Fruit fly (Drosophila melanogaster) whole organism, embryonic: Measurements from ENCODE around the gene CG15461.

Source experiments
- Bteb2 ChIP-seq: fragments of 200-800 bp; sonication (Bioruptor generic); optimal IDR thresholded peaks from 2 replicates; lab custom pipeline; 2016; ENCODE audit warnings: missing biosample characterization, missing genetic modification characterization
- CG10654 ChIP-seq: fragments of 200-800 bp; sonication (Bioruptor generic); optimal IDR thresholded peaks from 2 replicates; lab custom pipeline; 2016; ENCODE audit warnings: missing biosample characterization, missing genetic modification characterization
- CG11093 ChIP-seq: fragments of 200-800 bp; sonication (Bioruptor generic); IDR thresholded peaks from 3 replicates; pipeline ENCODE4 v1.3.6; 2022; ENCODE audit warnings: missing biosample characterization, missing genetic modification characterization
- CG11560 ChIP-seq: fragments of 200-800 bp; sonication (Bioruptor generic); IDR thresholded peaks from 3 replicates; pipeline ENCODE4 v1.3.6; 2022; ENCODE audit warnings: missing biosample characterization, missing genetic modification characterization
- CG11696 ChIP-seq: fragments of 200-800 bp; sonication (Bioruptor generic); IDR thresholded peaks from 2 replicates; pipeline ENCODE4 v1.3.6; 2022; ENCODE audit warnings: missing biosample characterization, missing genetic modification characterization
- CG12236 ChIP-seq: fragments of 200-800 bp; sonication (Bioruptor generic); optimal IDR thresholded peaks from 2 replicates; lab custom pipeline; 2016; ENCODE audit warnings: missing biosample characterization, missing genetic modification characterization
- CG13424 ChIP-seq: fragments of 200-800 bp; sonication (Bioruptor generic); optimal IDR thresholded peaks from 2 replicates; lab custom pipeline; 2019; ENCODE audit warnings: missing biosample characterization, mild to moderate bottlenecking, missing genetic modification characterization, moderate library complexity
- CG16779 ChIP-seq: fragments of 200-800 bp; sonication (Bioruptor generic); IDR thresholded peaks from 2 replicates; pipeline ENCODE4 v1.3.6; 2022; ENCODE audit warnings: missing biosample characterization, missing genetic modification characterization
- CG17612 ChIP-seq: fragments of 200-800 bp; sonication (Bioruptor generic); IDR thresholded peaks from 2 replicates; pipeline ENCODE4 v1.3.6; 2022; ENCODE audit warnings: missing biosample characterization, missing genetic modification characterization
- CG18011 ChIP-seq: fragments of 200-800 bp; sonication (Bioruptor generic); optimal IDR thresholded peaks from 2 replicates; lab custom pipeline; 2017; ENCODE audit warnings: missing biosample characterization, missing genetic modification characterization, mild to moderate bottlenecking, moderate library complexity, missing genotype
- CG31388 ChIP-seq: fragments of 200-800 bp; sonication (Bioruptor generic); optimal IDR thresholded peaks from 2 replicates; lab custom pipeline; 2016; ENCODE audit warnings: missing biosample characterization, missing genetic modification characterization
- CG3163 ChIP-seq: fragments of 200-800 bp; sonication (Bioruptor generic); optimal IDR thresholded peaks from 3 replicates; lab custom pipeline; 2016; ENCODE audit warnings: missing biosample characterization, missing genetic modification characterization
- CG3726 ChIP-seq: fragments of 200-800 bp; sonication (Bioruptor generic); IDR thresholded peaks from 3 replicates; pipeline ENCODE4, ENCODE4 v1.3.6; 2022; ENCODE audit warnings: missing biosample characterization, missing genetic modification characterization
- CG6689 ChIP-seq: fragments of 200-800 bp; sonication (Bioruptor generic); IDR thresholded peaks from 2 replicates; pipeline ENCODE4 v1.3.6; 2022; ENCODE audit warnings: missing biosample characterization, missing genetic modification characterization
- CG6791 ChIP-seq: fragments of 200-800 bp; sonication (Bioruptor generic); IDR thresholded peaks from 3 replicates; pipeline ENCODE4 v1.3.6; 2022; ENCODE audit warnings: missing biosample characterization, missing genetic modification characterization; ENCODE audit not compliant: partially characterized antibody
- CG7963 ChIP-seq: fragments of 200-800 bp; sonication (Bioruptor generic); IDR thresholded peaks from 3 replicates; pipeline ENCODE4 v1.3.6; 2022; ENCODE audit warnings: missing biosample characterization, missing genetic modification characterization; ENCODE audit not compliant: partially characterized antibody
- CG8281 ChIP-seq: fragments of 200-800 bp; sonication (Bioruptor generic); optimal IDR thresholded peaks from 2 replicates; lab custom pipeline; 2018; ENCODE audit warnings: missing biosample characterization, mild to moderate bottlenecking, missing genetic modification characterization, moderate library complexity
- CG8290 ChIP-seq, 3 experiments: fragments of 200-800 bp; sonication (Bioruptor generic); optimal IDR thresholded peaks; 2 replicates each; lab custom pipeline; 2016 to 2019; ENCODE audit warnings: missing biosample characterization in 3 of 3, missing genetic modification characterization in 3 of 3, mild to moderate bottlenecking in 2 of 3, moderate library complexity in 1 of 3
- CG8359 ChIP-seq: fragments of 200-800 bp; sonication (Bioruptor generic); optimal IDR thresholded peaks from 2 replicates; lab custom pipeline; 2017; ENCODE audit warnings: missing biosample characterization, mild to moderate bottlenecking, missing genetic modification characterization, borderline replicate concordance
- CG8388 ChIP-seq: fragments of 200-800 bp; sonication (Bioruptor generic); optimal IDR thresholded peaks from 2 replicates; lab custom pipeline; 2019; ENCODE audit warnings: missing biosample characterization, mild to moderate bottlenecking, missing genetic modification characterization, moderate library complexity
- CG9437 ChIP-seq: fragments of 200-800 bp; sonication (Bioruptor generic); optimal IDR thresholded peaks from 2 replicates; lab custom pipeline; 2018; ENCODE audit warnings: missing biosample characterization, mild to moderate bottlenecking, missing genetic modification characterization
- E2f1 ChIP-seq: fragments of 200-800 bp; sonication (Bioruptor generic); IDR thresholded peaks from 2 replicates; pipeline ENCODE4 v1.3.6; 2022; ENCODE audit warnings: missing biosample characterization, missing genetic modification characterization
- ERR ChIP-seq: fragments of 200-800 bp; sonication (Bioruptor generic); optimal IDR thresholded peaks from 2 replicates; lab custom pipeline; 2016; ENCODE audit warnings: missing biosample characterization, missing genetic modification characterization
- Hr3 ChIP-seq: fragments of 200-800 bp; sonication (Bioruptor generic); optimal IDR thresholded peaks from 3 replicates; lab custom pipeline; 2016; ENCODE audit warnings: missing biosample characterization, missing genetic modification characterization
- Kr ChIP-seq: fragments of 200-800 bp; sonication (Bioruptor generic); optimal IDR thresholded peaks from 2 replicates; lab custom pipeline; 2017; ENCODE audit warnings: missing biosample characterization, mild to moderate bottlenecking, missing genetic modification characterization
- Mrtf ChIP-seq: fragments of 200-800 bp; sonication (Bioruptor generic); IDR thresholded peaks from 3 replicates; pipeline ENCODE4 v1.3.6; 2022; ENCODE audit warnings: missing biosample characterization, missing genetic modification characterization
- NK7.1 ChIP-seq: fragments of 200-800 bp; sonication (Bioruptor generic); optimal IDR thresholded peaks from 3 replicates; lab custom pipeline; 2016; ENCODE audit warnings: missing biosample characterization, missing genetic modification characterization
- Nf-YB ChIP-seq: fragments of 200-800 bp; sonication (Bioruptor generic); optimal IDR thresholded peaks from 3 replicates; lab custom pipeline; 2019; ENCODE audit warnings: missing biosample characterization, mild to moderate bottlenecking, missing genetic modification characterization, moderate library complexity
- NfI ChIP-seq: fragments of 200-800 bp; sonication (Bioruptor generic); optimal IDR thresholded peaks from 3 replicates; lab custom pipeline; 2018; ENCODE audit warnings: missing biosample characterization, mild to moderate bottlenecking, missing genetic modification characterization, moderate library complexity
- Optix ChIP-seq: fragments of 200-800 bp; sonication (Bioruptor generic); IDR thresholded peaks from 3 replicates; pipeline ENCODE4 v1.3.6; 2022; ENCODE audit warnings: missing biosample characterization, missing genetic modification characterization
- Six4 ChIP-seq: fragments of 200-800 bp; sonication (Bioruptor generic); optimal IDR thresholded peaks from 2 replicates; lab custom pipeline; 2016; ENCODE audit warnings: missing biosample characterization, missing genetic modification characterization
- Xrp1 ChIP-seq: fragments of 200-800 bp; sonication (Bioruptor generic); IDR thresholded peaks from 2 replicates; pipeline ENCODE4 v1.3.6; 2022; ENCODE audit warnings: missing biosample characterization, missing genetic modification characterization
- bab2 ChIP-seq: fragments of 200-800 bp; sonication (Bioruptor generic); optimal IDR thresholded peaks from 2 replicates; lab custom pipeline; 2016; ENCODE audit warnings: missing biosample characterization, missing genetic modification characterization
- bcd ChIP-seq: fragments of 200-800 bp; sonication (Bioruptor generic); optimal IDR thresholded peaks from 2 replicates; lab custom pipeline; 2017; ENCODE audit warnings: missing biosample characterization, mild to moderate bottlenecking, missing genetic modification characterization
- chif ChIP-seq, 2 experiments: fragments of 200-800 bp; sonication (Bioruptor generic); optimal IDR thresholded peaks; 3 replicates each; lab custom pipeline; 2016; ENCODE audit warnings: missing biosample characterization in 2 of 2, missing genetic modification characterization in 2 of 2
- crol ChIP-seq: fragments of 200-800 bp; sonication (Bioruptor generic); IDR thresholded peaks from 2 replicates; pipeline ENCODE4 v1.3.6; 2022; ENCODE audit warnings: missing biosample characterization, missing genetic modification characterization
- ems ChIP-seq: fragments of 200-800 bp; sonication (Bioruptor generic); optimal IDR thresholded peaks from 3 replicates; lab custom pipeline; 2016; ENCODE audit warnings: missing biosample characterization, missing genetic modification characterization
- gcm ChIP-seq: fragments of 200-800 bp; sonication (Bioruptor generic); optimal IDR thresholded peaks from 2 replicates; lab custom pipeline; 2019; ENCODE audit warnings: missing biosample characterization, mild to moderate bottlenecking, missing genetic modification characterization, moderate library complexity
- gfzf ChIP-seq: fragments of 200-800 bp; sonication (Bioruptor generic); optimal IDR thresholded peaks from 2 replicates; lab custom pipeline; 2016; ENCODE audit warnings: missing biosample characterization, mild to moderate bottlenecking, missing genetic modification characterization, moderate library complexity
- lab ChIP-seq: fragments of 200-800 bp; sonication (Bioruptor generic); optimal IDR thresholded peaks from 3 replicates; lab custom pipeline; 2017; ENCODE audit warnings: missing biosample characterization, missing genetic modification characterization, mild to moderate bottlenecking, moderate library complexity, missing genetic modification reagents
- maf-S ChIP-seq: fragments of 200-800 bp; sonication (Bioruptor generic); optimal IDR thresholded peaks from 2 replicates; lab custom pipeline; 2016; ENCODE audit warnings: missing biosample characterization, missing genetic modification characterization
- mam ChIP-seq: fragments of 200-800 bp; sonication (Bioruptor generic); optimal IDR thresholded peaks from 3 replicates; lab custom pipeline; 2016; ENCODE audit warnings: missing biosample characterization, missing genetic modification characterization
- nau ChIP-seq: fragments of 200-800 bp; sonication (Bioruptor generic); optimal IDR thresholded peaks from 3 replicates; lab custom pipeline; 2017; ENCODE audit warnings: missing biosample characterization, mild to moderate bottlenecking, missing genetic modification characterization, missing genetic modification reagents
- otp ChIP-seq: fragments of 200-800 bp; sonication (Bioruptor generic); IDR thresholded peaks from 3 replicates; pipeline ENCODE4, ENCODE4 v1.3.6; 2022; ENCODE audit warnings: missing biosample characterization, missing genetic modification characterization
- phol ChIP-seq: fragments of 200-800 bp; sonication (Bioruptor generic); optimal IDR thresholded peaks from 3 replicates; lab custom pipeline; 2018; ENCODE audit warnings: missing biosample characterization, mild to moderate bottlenecking, missing genetic modification characterization, moderate library complexity
- slou ChIP-seq: fragments of 200-800 bp; sonication (Bioruptor generic); optimal IDR thresholded peaks from 3 replicates; lab custom pipeline; 2016; ENCODE audit warnings: missing biosample characterization, missing genetic modification characterization
- sr ChIP-seq: fragments of 200-800 bp; sonication (Bioruptor generic); IDR thresholded peaks from 3 replicates; pipeline ENCODE4 v1.3.6; 2022; ENCODE audit warnings: missing biosample characterization, missing genetic modification characterization
- ttk ChIP-seq: fragments of 200-800 bp; sonication (Bioruptor generic); IDR thresholded peaks from 2 replicates; pipeline ENCODE4 v2.1.2; 2022; ENCODE audit warnings: missing biosample characterization, missing genetic modification characterization

CG15461 gene

DNA sequence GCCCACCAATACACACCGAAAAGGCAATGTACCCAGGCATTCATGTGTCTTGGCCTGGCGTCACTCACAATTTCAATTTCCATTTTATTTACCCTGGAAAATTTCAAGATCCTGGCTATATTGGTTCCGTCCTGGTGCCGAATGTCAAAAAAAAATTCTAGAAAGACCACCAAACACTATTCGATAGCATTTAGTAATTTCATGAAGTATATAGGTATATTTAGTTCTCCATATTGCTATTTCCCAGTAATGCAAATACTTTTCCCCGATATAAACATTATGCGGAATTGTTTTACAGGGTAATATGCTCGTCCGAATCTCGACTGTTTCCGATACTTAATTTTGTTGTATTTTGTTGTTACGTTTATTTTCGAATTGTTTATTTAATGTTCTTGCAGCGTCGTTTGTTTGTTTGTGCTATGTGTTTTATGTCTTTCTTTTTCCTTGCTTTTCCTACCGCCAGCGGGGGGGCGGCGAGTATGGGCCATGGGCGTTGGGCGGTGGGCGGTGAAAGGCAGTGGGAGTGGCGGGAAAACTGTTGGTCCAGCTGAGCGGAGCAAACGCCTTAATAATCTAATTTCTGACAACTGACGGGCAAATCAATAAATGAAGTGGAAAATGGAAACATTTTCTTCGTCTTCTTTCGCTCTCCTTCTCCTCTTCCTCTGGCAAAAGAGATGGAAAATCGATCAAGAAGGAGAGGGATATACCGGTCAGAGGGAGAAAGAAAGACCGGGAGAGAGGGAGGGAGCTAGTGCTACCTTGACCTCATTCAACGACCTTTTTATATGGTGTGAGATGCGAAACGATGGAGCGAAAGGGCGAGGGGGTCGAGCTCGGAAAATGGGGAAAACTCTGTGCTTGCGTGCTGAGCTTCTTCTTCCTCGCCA lies 10.0 kb downstream of the CG15461 start (continued):
- TF ChIP-seq slou: peak; percentile 21
- no peak for TF ChIP-seq ttk (GFP tag; lab: Robert Waterston, UW)
- TF ChIP-seq CG17612 (GFP tag; lab: Robert Waterston, UW): no peak
- peak; percentile 73 for TF ChIP-seq phol (tag; lab: Kevin White, UChicago)
- peak; percentile 49 for TF ChIP-seq NfI
- peak; percentile 48 for TF ChIP-seq Hr3 (GFP tag; lab: Kevin White, UChicago)
- TF ChIP-seq gcm (GFP tag; lab: Kevin White, UChicago): peak; percentile 12
- peak; percentile 51 for TF ChIP-seq bcd (GFP tag; lab: Kevin White, UChicago)
- TF ChIP-seq Mrtf: 0 out of 3 replicates have a peak, but pooled peaks have one; percentile 10
- TF ChIP-seq maf-S (GFP tag; lab: Kevin White, UChicago): peak; percentile 45
- TF ChIP-seq CG3163 (GFP tag; lab: Kevin White, UChicago): peak; percentile 21
- TF ChIP-seq Nf-YB (GFP tag; lab: Kevin White, UChicago): peak; percentile 10
- no peak for TF ChIP-seq CG8290 (GFP tag; optimal IDR thresholded peaks at IDR 0.05; lab: Kevin White, UChicago)
- peak in 1 of 2 experiments; percentile 34 for TF ChIP-seq CG8290 (tag; optimal IDR thresholded peaks at IDR 0.05; lab: Kevin White, UChicago)
- TF ChIP-seq CG13424 (tag; lab: Kevin White, UChicago): peak; percentile 66
- peak; percentile 74 for TF ChIP-seq lab (GFP tag; lab: Kevin White, UChicago)
- TF ChIP-seq CG11696 (GFP tag; lab: Robert Waterston, UW): no peak
- TF ChIP-seq ems (GFP tag; lab: Kevin White, UChicago): peak; percentile 56
- no peak for TF ChIP-seq gfzf (GFP tag; lab: Kevin White, UChicago)
- TF ChIP-seq CG11560: no peak
- TF ChIP-seq CG16779 (GFP tag; lab: Robert Waterston, UW): no peak
- TF ChIP-seq E2f1 (GFP tag; lab: Robert Waterston, UW): peak; percentile 42
- 0 out of 3 replicates have a peak, but pooled peaks have one; percentile 19 for TF ChIP-seq otp (GFP tag; lab: Robert Waterston, UW)
- TF ChIP-seq CG12236 (GFP tag; lab: Kevin White, UChicago): no peak
- peak; percentile 78 for TF ChIP-seq bab2 (GFP tag; lab: Kevin White, UChicago)
- TF ChIP-seq CG11093 (GFP tag; lab: Robert Waterston, UW): no peak
- 0 out of 3 replicates have a peak, but pooled peaks have one; percentile 24 for TF ChIP-seq sr (GFP tag; lab: Robert Waterston, UW)
- TF ChIP-seq Optix (GFP tag; lab: Robert Waterston, UW): peak; percentile 27; the same call in 1 of the 3 replicates
- TF ChIP-seq NK7.1 (GFP tag; lab: Kevin White, UChicago): peak; percentile 19
- TF ChIP-seq CG7963 (GFP tag; lab: Robert Waterston, UW): no peak
- no peak for TF ChIP-seq CG6791 (GFP tag; lab: Robert Waterston, UW)
- peak; percentile 77 for TF ChIP-seq Xrp1 (GFP tag; lab: Robert Waterston, UW)
- peak; percentile 6 for TF ChIP-seq CG8359 (GFP tag; lab: Kevin White, UChicago)
- TF ChIP-seq CG8388 (GFP tag; lab: Kevin White, UChicago): peak; percentile 51
- TF ChIP-seq mam (GFP tag; lab: Kevin White, UChicago): peak; percentile 66
- TF ChIP-seq CG9437 (GFP tag; lab: Kevin White, UChicago): peak; percentile 37
- peak; percentile 1 for TF ChIP-seq CG8281 (tag; lab: Kevin White, UChicago)
- TF ChIP-seq CG10654 (GFP tag; lab: Kevin White, UChicago): peak; percentile 6
- no peak for TF ChIP-seq ERR (GFP tag; lab: Kevin White, UChicago)
- TF ChIP-seq CG6689: peak; percentile 50; the same call in 1 of the 2 replicates
- TF ChIP-seq Six4 (GFP tag; lab: Kevin White, UChicago): peak; percentile 16
- TF ChIP-seq CG31388 (GFP tag; lab: Kevin White, UChicago): peak; percentile 10
- TF ChIP-seq Kr (GFP tag; lab: Kevin White, UChicago): no peak
- peak; percentile 62 for TF ChIP-seq crol (GFP tag; lab: Robert Waterston, UW)
- TF ChIP-seq CG3726 (GFP tag; lab: Robert Waterston, UW): peak; percentile 56; the same call in 1 of the 3 replicates
- TF ChIP-seq CG18011 (GFP tag; lab: Kevin White, UChicago): no peak
- TF ChIP-seq nau (GFP tag; lab: Kevin White, UChicago): peak; percentile 46
- peak; percentile 59 for TF ChIP-seq Bteb2 (GFP tag; lab: Kevin White, UChicago)
- peak; percentile 30 to 71 for TF ChIP-seq chif (GFP tag; optimal IDR thresholded peaks at IDR 0.05; lab: Kevin White, UChicago)
